Worm (Caenorhabditis elegans) whole organism, L2 larva: ENCODE measurements around the gene C18A11.1.

Experiments
- C34F6.9 ChIP-seq: fragments of 150-350 bp; optimal IDR thresholded peaks from 2 replicates; lab custom pipeline; 2014; ENCODE audit warnings: missing biosample characterization, missing genetic modification characterization
- F13H6.1 ChIP-seq: sonication (generic microtip); optimal IDR thresholded peaks from 2 replicates; lab custom pipeline; 2016; ENCODE audit warnings: missing genetic modification characterization, missing compliant biosample characterization
- R02D3.7 ChIP-seq: fragments of 150-350 bp; optimal IDR thresholded peaks from 2 replicates; lab custom pipeline; 2014; ENCODE audit warnings: missing biosample characterization, missing genetic modification characterization
- Y55F3AM.14 ChIP-seq: fragments of 200-800 bp; sonication (Bioruptor generic); optimal IDR thresholded peaks from 2 replicates; lab custom pipeline; 2018; ENCODE audit warnings: mild to moderate bottlenecking, missing genetic modification characterization, missing compliant biosample characterization
- ZK546.5 ChIP-seq: sonication (generic microtip); optimal IDR thresholded peaks from 2 replicates; lab custom pipeline; 2017; ENCODE audit warnings: missing biosample characterization, missing genetic modification characterization
- alr-1 ChIP-seq: fragments of 150-350 bp; optimal IDR thresholded peaks from 2 replicates; lab custom pipeline; 2014; ENCODE audit warnings: missing biosample characterization, missing genetic modification characterization
- aly-2 ChIP-seq: fragments of 150-350 bp; optimal IDR thresholded peaks from 2 replicates; lab custom pipeline; 2014; ENCODE audit warnings: missing biosample characterization, missing genetic modification characterization
- blmp-1 ChIP-seq: sonication (generic microtip); optimal IDR thresholded peaks from 2 replicates; lab custom pipeline; 2017; ENCODE audit warnings: missing genetic modification characterization, mild to moderate bottlenecking, missing compliant biosample characterization, antibody characterized with exemption, moderate library complexity; ENCODE audit not compliant: insufficient read depth
- ceh-82 ChIP-seq: fragments of 150-350 bp; optimal IDR thresholded peaks from 2 replicates; lab custom pipeline; 2014; ENCODE audit warnings: missing biosample characterization, missing genetic modification characterization
- dmd-4 ChIP-seq: sonication (generic microtip); optimal IDR thresholded peaks from 2 replicates; lab custom pipeline; 2017; ENCODE audit warnings: missing biosample characterization, missing genetic modification characterization
- egl-27 ChIP-seq: sonication (generic microtip); optimal IDR thresholded peaks from 3 replicates; lab custom pipeline; 2017; ENCODE audit warnings: missing biosample characterization, missing genetic modification reagents, missing genetic modification characterization
- elt-1 ChIP-seq: fragments of 150-350 bp; optimal IDR thresholded peaks from 2 replicates; lab custom pipeline; 2014; ENCODE audit warnings: missing biosample characterization, missing genetic modification characterization
- elt-3 ChIP-seq: sonication (generic microtip); optimal IDR thresholded peaks from 2 replicates; lab custom pipeline; 2017; ENCODE audit warnings: missing biosample characterization, missing genetic modification characterization
- fos-1 ChIP-seq: fragments of 150-350 bp; optimal IDR thresholded peaks from 2 replicates; lab custom pipeline; 2014; ENCODE audit warnings: missing biosample characterization, missing genetic modification characterization
- lin-11 ChIP-seq: fragments of 150-350 bp; sonication (generic microtip); optimal IDR thresholded peaks from 2 replicates; lab custom pipeline; 2014; ENCODE audit warnings: missing biosample characterization, missing genetic modification characterization, inconsistent platforms, mixed read lengths
- lsy-2 ChIP-seq, 2 experiments: fragments of 150-350 bp in 1 of 2; sonication (generic microtip) in 1 of 2; optimal IDR thresholded peaks; 2 replicates each; lab custom pipeline; 2014 to 2017; ENCODE audit warnings: missing biosample characterization in 2 of 2, missing genetic modification characterization in 2 of 2
- nhr-10 ChIP-seq: sonication (generic microtip); optimal IDR thresholded peaks from 2 replicates; lab custom pipeline; 2017; ENCODE audit warnings: missing biosample characterization, missing genetic modification characterization
- nhr-12 ChIP-seq: fragments of 150-350 bp; optimal IDR thresholded peaks from 2 replicates; lab custom pipeline; 2014; ENCODE audit warnings: missing biosample characterization, missing genetic modification characterization
- nhr-129 ChIP-seq: fragments of 150-350 bp; optimal IDR thresholded peaks from 2 replicates; lab custom pipeline; 2014; ENCODE audit warnings: missing biosample characterization, missing genetic modification characterization
- nhr-21 ChIP-seq: fragments of 150-350 bp; optimal IDR thresholded peaks from 2 replicates; lab custom pipeline; 2014; ENCODE audit warnings: missing biosample characterization, missing genetic modification characterization
- nhr-23 ChIP-seq: fragments of 150-350 bp; optimal IDR thresholded peaks from 2 replicates; lab custom pipeline; 2014; ENCODE audit warnings: missing biosample characterization, missing genetic modification reagents, missing genetic modification characterization
- nhr-237 ChIP-seq: fragments of 150-350 bp; optimal IDR thresholded peaks from 2 replicates; lab custom pipeline; 2014; ENCODE audit warnings: missing biosample characterization, missing genetic modification characterization
- nhr-25 ChIP-seq: fragments of 150-350 bp; sonication (generic microtip); optimal IDR thresholded peaks from 3 replicates; lab custom pipeline; 2014; ENCODE audit warnings: missing biosample characterization, missing genetic modification characterization
- nhr-77 ChIP-seq: fragments of 150-350 bp; optimal IDR thresholded peaks from 2 replicates; lab custom pipeline; 2014; ENCODE audit warnings: missing biosample characterization, missing genetic modification characterization
- peb-1 ChIP-seq: fragments of 150-350 bp; optimal IDR thresholded peaks from 2 replicates; lab custom pipeline; 2014; ENCODE audit warnings: missing biosample characterization, missing genetic modification characterization
- skn-1 ChIP-seq: sonication (generic microtip); optimal IDR thresholded peaks from 2 replicates; lab custom pipeline; 2017; ENCODE audit warnings: missing biosample characterization, missing genetic modification characterization
- sma-3 ChIP-seq: sonication (generic microtip); optimal IDR thresholded peaks from 2 replicates; lab custom pipeline; 2016; ENCODE audit warnings: missing genetic modification reagents, missing genetic modification characterization, missing compliant biosample characterization
- sma-9 ChIP-seq, 2 experiments: fragments of 150-350 bp in 1 of 2; sonication (generic microtip) in 1 of 2; optimal IDR thresholded peaks; 2 replicates each; lab custom pipeline; 2014 to 2016; ENCODE audit warnings: missing genetic modification characterization in 2 of 2, mild to moderate bottlenecking in 1 of 2, missing biosample characterization in 1 of 2, missing compliant biosample characterization in 1 of 2, missing genetic modification reagents in 1 of 2, moderate library complexity in 1 of 2
- unc-39 ChIP-seq: fragments of 150-350 bp; optimal IDR thresholded peaks from 2 replicates; lab custom pipeline; 2014; ENCODE audit warnings: missing biosample characterization, missing genetic modification characterization
- unc-55 ChIP-seq: fragments of 150-350 bp; sonication (generic microtip); optimal IDR thresholded peaks from 3 replicates; lab custom pipeline; 2014; ENCODE audit warnings: missing biosample characterization, missing genetic modification reagents, missing genetic modification characterization
- unc-62 ChIP-seq: fragments of 150-350 bp; optimal IDR thresholded peaks from 2 replicates; lab custom pipeline; 2014; ENCODE audit warnings: missing biosample characterization, missing genetic modification reagents, missing genetic modification characterization
- zag-1 ChIP-seq: fragments of 150-350 bp; optimal IDR thresholded peaks from 2 replicates; lab custom pipeline; 2014; ENCODE audit warnings: missing biosample characterization, missing genetic modification characterization
- ztf-11 ChIP-seq: sonication (generic microtip); optimal IDR thresholded peaks from 2 replicates; lab custom pipeline; 2017; ENCODE audit warnings: missing biosample characterization, missing genetic modification characterization

Gene C18A11.1

DNA sequence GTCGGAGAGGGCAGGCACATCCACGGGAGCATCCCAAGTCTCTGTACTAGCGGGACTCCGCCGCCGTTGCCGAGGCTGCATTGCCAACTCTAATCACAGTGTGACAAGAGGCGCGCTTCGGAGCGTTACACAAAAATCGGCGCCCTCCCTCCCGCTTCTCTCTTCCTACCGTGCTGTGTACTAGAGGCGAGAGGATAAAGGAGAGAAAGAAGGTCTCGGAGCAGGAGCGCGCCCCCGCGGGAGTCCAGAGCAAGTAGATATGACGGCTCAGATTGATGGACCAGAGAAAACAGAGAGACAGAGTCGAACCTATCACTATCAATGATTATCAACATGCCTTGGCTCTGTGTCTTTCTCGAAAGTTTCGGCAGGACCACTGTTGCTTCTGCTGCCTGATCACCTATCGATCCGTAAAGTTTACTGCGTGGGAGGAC lies 16.1 kb upstream of the C18A11.1 start:
- peak; percentile 30 for TF ChIP-seq nhr-129 (tag; lab: Kevin White, UChicago)
- no peak for TF ChIP-seq R02D3.7 (tag; lab: Kevin White, UChicago)
- no peak for TF ChIP-seq dmd-4 (tag; lab: Kevin White, UChicago)
- TF ChIP-seq unc-55 (GFP tag; lab: Kevin White, UChicago): no peak
- no peak for TF ChIP-seq fos-1 (tag; lab: Kevin White, UChicago)
- TF ChIP-seq skn-1 (tag; lab: Kevin White, UChicago): no peak
- TF ChIP-seq lsy-2 (tag; optimal IDR thresholded peaks at IDR 0.05; lab: Kevin White, UChicago): peak in 1 of 2 experiments; percentile 39
- TF ChIP-seq C34F6.9 (tag; lab: Kevin White, UChicago): no peak
- TF ChIP-seq F13H6.1 (tag; lab: Kevin White, UChicago): peak; percentile 80
- no peak for TF ChIP-seq ztf-11 (tag; lab: Kevin White, UChicago)
- TF ChIP-seq sma-9 (GFP tag; optimal IDR thresholded peaks at IDR 0.05; lab: Kevin White, UChicago): peak; percentile 48
- no peak for TF ChIP-seq sma-9 (tag; optimal IDR thresholded peaks at IDR 0.05; lab: Kevin White, UChicago)

DNA sequence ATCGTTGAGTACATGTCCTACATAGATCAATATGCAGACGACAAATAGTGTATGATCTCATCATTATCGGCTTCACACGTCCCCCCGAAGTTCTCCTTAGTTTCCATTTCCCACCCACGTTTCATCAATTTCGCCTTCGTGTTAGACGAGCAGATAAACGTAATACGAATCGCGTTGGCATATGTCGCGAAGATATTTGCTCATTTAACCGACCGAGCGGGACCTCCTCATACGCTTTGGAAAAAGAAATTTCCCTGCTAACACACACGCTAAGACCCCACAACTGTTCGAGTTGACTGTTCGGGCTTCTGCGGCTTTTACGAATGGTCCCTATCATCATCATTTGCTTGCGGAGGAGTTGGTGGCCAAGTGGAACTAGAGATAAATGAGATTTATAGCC lies 14.7 kb upstream of the C18A11.1 start:
- TF ChIP-seq ZK546.5 (tag; lab: Kevin White, UChicago) (no peak), sma-9 (GFP tag; optimal IDR thresholded peaks at IDR 0.05; lab: Kevin White, UChicago) (no peak), sma-9 (tag; optimal IDR thresholded peaks at IDR 0.05; lab: Kevin White, UChicago) (no peak), elt-3 (no peak), aly-2 (tag; lab: Kevin White, UChicago) (no peak), nhr-25 (tag; lab: Kevin White, UChicago) (no peak), peb-1 (tag; lab: Kevin White, UChicago) (no peak), nhr-23 (no peak), egl-27 (tag; lab: Kevin White, UChicago) (no peak), Y55F3AM.14 (no peak), blmp-1 (tag; lab: Kevin White, UChicago) (no peak), elt-1 (no peak), skn-1 (tag; lab: Kevin White, UChicago) (no peak), unc-55 (GFP tag; lab: Kevin White, UChicago) (no peak), lin-11 (tag; lab: Kevin White, UChicago) (no peak), nhr-10 (tag; lab: Kevin White, UChicago) (no peak), unc-39 (tag; lab: Kevin White, UChicago) (no peak), nhr-12 (no peak), nhr-77 (no peak)

DNA sequence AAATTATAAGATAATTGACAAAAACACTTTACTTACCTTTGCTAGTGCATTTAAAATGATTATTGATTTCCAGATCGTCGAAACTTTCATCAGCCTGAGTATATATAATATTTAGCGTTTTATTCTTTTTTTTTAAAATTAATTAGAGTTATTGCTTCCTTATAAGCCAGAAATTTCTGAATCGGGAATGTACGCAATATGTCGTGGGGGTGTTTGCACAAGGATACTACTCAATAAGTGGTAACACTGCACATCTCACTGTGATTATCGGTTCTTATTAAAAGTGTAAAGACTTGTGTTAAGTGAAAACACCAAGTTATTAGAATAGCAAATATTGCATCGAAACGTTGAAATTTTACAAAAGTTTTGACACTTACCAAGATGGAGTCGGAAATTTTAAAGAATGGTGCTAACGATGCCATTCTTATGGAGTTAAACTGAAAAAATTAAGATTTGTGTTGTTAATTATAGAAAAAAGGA lies 11.3 kb upstream of the C18A11.1 start, which contains the start of gene dim-1:
Gene dim-1, minus strand, starts transcription at position 430 of the 480 bp plus-strand sequence.
- TF ChIP-seq nhr-237 (no peak), unc-62 (GFP tag; lab: Kevin White, UChicago) (no peak), unc-55 (GFP tag; lab: Kevin White, UChicago) (peak; percentile 25), C34F6.9 (tag; lab: Kevin White, UChicago) (peak; percentile 64)

DNA sequence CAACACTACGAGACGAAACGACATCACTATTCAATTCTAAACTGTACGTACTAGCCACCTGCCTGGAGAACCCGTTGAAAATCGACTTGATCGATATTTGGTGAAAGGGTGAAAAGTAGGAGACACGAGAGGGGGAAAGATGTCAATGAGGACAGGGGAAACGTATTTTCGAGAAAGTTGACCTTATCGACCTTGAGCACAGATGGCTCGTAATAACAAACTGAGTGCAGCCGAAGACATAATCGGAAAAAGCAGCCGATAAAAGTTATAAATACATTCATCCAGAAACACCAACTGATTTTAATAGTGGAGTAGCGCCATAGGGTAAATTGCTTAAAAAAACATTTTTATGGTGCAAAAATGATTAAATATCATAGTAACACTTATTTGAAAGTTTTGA lies 9.1 kb upstream of the C18A11.1 start:
- TF ChIP-seq nhr-23 (no peak), alr-1 (tag; lab: Kevin White, UChicago) (no peak), fos-1 (tag; lab: Kevin White, UChicago) (no peak), ceh-82 (tag; lab: Kevin White, UChicago) (no peak), nhr-25 (tag; lab: Kevin White, UChicago) (no peak), elt-3 (no peak), nhr-21 (tag; lab: Kevin White, UChicago) (no peak), zag-1 (no peak)
- TF ChIP-seq, all 48 proteins: peak for 0

DNA sequence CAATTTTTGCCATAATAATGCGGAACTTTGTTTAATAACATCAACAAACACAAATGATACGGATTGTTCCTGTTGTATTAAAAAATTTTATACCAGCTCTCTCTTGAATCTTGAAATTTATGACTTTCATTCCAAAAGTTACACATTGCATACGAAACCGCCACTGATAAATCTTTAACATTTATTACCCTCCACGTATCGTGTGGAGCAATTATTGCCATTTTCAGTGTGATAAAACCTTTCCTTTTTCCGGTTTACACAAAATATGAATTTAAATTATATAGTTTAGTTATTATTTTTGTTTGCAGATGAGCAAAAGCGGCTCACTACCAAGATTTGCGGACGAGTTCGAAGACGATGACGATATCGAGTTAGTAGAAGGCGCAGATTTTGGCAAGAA lies 8.3 kb upstream of the C18A11.1 start, which contains the start of gene C18A11.3:
Gene C18A11.3, plus strand, starts transcription at position 301 of the 400 bp plus-strand sequence.
- TF ChIP-seq nhr-77: no peak
- no peak for TF ChIP-seq sma-3 (GFP tag; lab: Kevin White, UChicago)
- TF ChIP-seq fos-1 (tag; lab: Kevin White, UChicago): peak; percentile 24
- no peak for TF ChIP-seq dmd-4 (tag; lab: Kevin White, UChicago)
